Worm (Caenorhabditis elegans) whole organism, L4 larva: ENCODE results near the gene F43D2.6.

ENCODE experiments used
- Y5F2A.4 ChIP-seq: fragments of 200-800 bp; sonication (Bioruptor generic); optimal IDR thresholded peaks from 2 replicates; lab custom pipeline; 2018; ENCODE audit warnings: mild to moderate bottlenecking, missing genetic modification characterization, missing compliant biosample characterization
- ama-1 ChIP-seq: fragments of 150-350 bp; optimal IDR thresholded peaks from 2 replicates; lab custom pipeline; 2014; ENCODE audit warnings: inconsistent platforms, mixed read lengths
- ceh-82 ChIP-seq: sonication (generic microtip); optimal IDR thresholded peaks from 2 replicates; lab custom pipeline; 2017; ENCODE audit warnings: missing biosample characterization, missing genetic modification characterization
- daf-12 ChIP-seq: fragments of 150-350 bp; optimal IDR thresholded peaks from 2 replicates; lab custom pipeline; 2014; ENCODE audit warnings: missing biosample characterization, missing genetic modification reagents, missing genetic modification characterization
- egl-27 ChIP-seq: sonication (generic microtip); optimal IDR thresholded peaks from 3 replicates; lab custom pipeline; 2017; ENCODE audit warnings: missing biosample characterization, missing genetic modification reagents, missing genetic modification characterization
- fos-1 ChIP-seq: fragments of 150-350 bp; optimal IDR thresholded peaks from 2 replicates; lab custom pipeline; 2014; ENCODE audit warnings: missing biosample characterization, missing genetic modification characterization
- lin-13 ChIP-seq: fragments of 150-350 bp; optimal IDR thresholded peaks from 2 replicates; lab custom pipeline; 2014; ENCODE audit warnings: missing biosample characterization, missing genetic modification reagents, missing genetic modification characterization
- lin-29 ChIP-seq: fragments of 200-800 bp; sonication (Bioruptor generic); IDR thresholded peaks from 2 replicates; pipeline ENCODE4 v1.3.6; 2022; ENCODE audit warnings: missing genetic modification reagents, missing genetic modification characterization, missing compliant biosample characterization
- lsy-2 ChIP-seq, 2 experiments: fragments of 150-350 bp in 1 of 2; sonication (generic microtip) in 1 of 2; optimal IDR thresholded peaks; 2 replicates each; lab custom pipeline; 2014 to 2017; ENCODE audit warnings: missing biosample characterization in 2 of 2, missing genetic modification characterization in 2 of 2
- mdl-1 ChIP-seq, 2 experiments: fragments of 150-350 bp in 1 of 2; sonication (generic microtip) in 1 of 2; optimal IDR thresholded peaks; 2 replicates each; lab custom pipeline; 2014 to 2017; ENCODE audit warnings: missing biosample characterization in 2 of 2, missing genetic modification characterization in 2 of 2
- mxl-3 ChIP-seq: fragments of 200-800 bp; sonication (Bioruptor generic); optimal IDR thresholded peaks from 2 replicates; lab custom pipeline; 2018; ENCODE audit warnings: mild to moderate bottlenecking, missing genetic modification characterization, missing compliant biosample characterization
- unc-62 ChIP-seq, 3 experiments: fragments of 150-350 bp in 1 of 3; sonication (generic microtip); optimal IDR thresholded peaks in 2 of 3; peaks in 1 of 3; 1 replicate in 1 of 3; 2 replicates in 2 of 3; lab custom pipeline; 2014 to 2017; ENCODE audit warnings: missing biosample characterization in 3 of 3, missing genetic modification characterization in 3 of 3, missing genetic modification reagents in 3 of 3, missing genotype in 1 of 3
- ztf-11 ChIP-seq: fragments of 150-350 bp; optimal IDR thresholded peaks from 2 replicates; lab custom pipeline; 2014; ENCODE audit warnings: missing biosample characterization, missing genetic modification characterization

- no peak for TF ChIP-seq lin-13 (GFP tag; lab: Kevin White, UChicago)
- no peak for TF ChIP-seq ceh-82 (tag; lab: Kevin White, UChicago)
- TF ChIP-seq lin-29, result no peak
- TF ChIP-seq unc-62 (GFP tag; optimal IDR thresholded peaks at IDR 0.05 in 1 of 2; lab: Kevin White, UChicago), result peak in 1 of 2 experiments; percentile 22
- no peak for TF ChIP-seq unc-62 (tag; optimal IDR thresholded peaks at IDR 0.05; lab: Kevin White, UChicago)
- no peak for TF ChIP-seq mdl-1 (tag; optimal IDR thresholded peaks at IDR 0.05; lab: Kevin White, UChicago)
- TF ChIP-seq Y5F2A.4 (GFP tag; lab: Kevin White, UChicago), result no peak
- no peak for TF ChIP-seq mxl-3 (GFP tag; lab: Kevin White, UChicago)
- no peak for TF ChIP-seq egl-27 (tag; lab: Kevin White, UChicago)
- TF ChIP-seq fos-1 (tag; lab: Kevin White, UChicago), result no peak
- no peak for TF ChIP-seq ama-1 (lab: Kevin White, UChicago)
- no peak for TF ChIP-seq daf-12
- TF ChIP-seq lsy-2 (tag; optimal IDR thresholded peaks at IDR 0.05; lab: Kevin White, UChicago), result no peak
- TF ChIP-seq ztf-11, result no peak
Observed at ce11 chrV:14620311-14620710, 14.7 kb downstream of the F43D2.6 start.
